Fruit fly (Drosophila melanogaster) whole organism, embryonic: Measurements from ENCODE around the gene Usp10.
A peak's percentile ranks its signal among the peaks of the same experiment; 100 is the strongest.

Experiments used
- Asciz ChIP-seq: fragments of 200-800 bp; sonication (Bioruptor generic); optimal IDR thresholded peaks from 2 replicates; lab custom pipeline; 2017; ENCODE audit warnings: missing biosample characterization, mild to moderate bottlenecking, missing genetic modification characterization, missing genetic modification reagents
- Atf6 ChIP-seq: fragments of 200-800 bp; sonication (Bioruptor generic); IDR thresholded peaks from 2 replicates; pipeline ENCODE4 v1.3.6; 2022; ENCODE audit warnings: missing biosample characterization, missing genetic modification characterization
- B-H2 ChIP-seq: fragments of 200-800 bp; sonication (Bioruptor generic); optimal IDR thresholded peaks from 2 replicates; lab custom pipeline; 2018; ENCODE audit warnings: missing biosample characterization, mild to moderate bottlenecking, missing genetic modification characterization
- CG12236 ChIP-seq: fragments of 200-800 bp; sonication (Bioruptor generic); optimal IDR thresholded peaks from 2 replicates; lab custom pipeline; 2016; ENCODE audit warnings: missing biosample characterization, missing genetic modification characterization
- CG1233 ChIP-seq: fragments of 200-800 bp; sonication (Bioruptor generic); optimal IDR thresholded peaks from 4 replicates; lab custom pipeline; 2018; ENCODE audit warnings: missing biosample characterization, mild to moderate bottlenecking, missing genetic modification characterization
- CG12659 ChIP-seq: fragments of 200-800 bp; sonication (Bioruptor generic); optimal IDR thresholded peaks from 3 replicates; lab custom pipeline; 2017; ENCODE audit warnings: mild to moderate bottlenecking, missing biosample characterization, missing genetic modification reagents, missing genetic modification characterization
- CG14710 ChIP-seq: fragments of 200-800 bp; sonication (Bioruptor generic); optimal IDR thresholded peaks from 3 replicates; lab custom pipeline; 2019; ENCODE audit warnings: missing biosample characterization, mild to moderate bottlenecking, missing genetic modification characterization, moderate library complexity
- CG15601 ChIP-seq: fragments of 200-800 bp; sonication (Bioruptor generic); optimal IDR thresholded peaks from 3 replicates; lab custom pipeline; 2019; ENCODE audit warnings: missing biosample characterization, mild to moderate bottlenecking, missing genetic modification characterization, moderate library complexity
- CG16813 ChIP-seq: fragments of 200-800 bp; sonication (Bioruptor generic); IDR thresholded peaks from 3 replicates; pipeline ENCODE4 v1.3.6; 2022; ENCODE audit warnings: missing biosample characterization, missing genetic modification characterization; ENCODE audit not compliant: partially characterized antibody
- CG17385 ChIP-seq: fragments of 200-800 bp; sonication (Bioruptor generic); optimal IDR thresholded peaks from 3 replicates; lab custom pipeline; 2018; ENCODE audit warnings: missing biosample characterization, mild to moderate bottlenecking, missing genetic modification characterization
- CG17568 ChIP-seq: fragments of 200-800 bp; sonication (Bioruptor generic); optimal IDR thresholded peaks from 2 replicates; lab custom pipeline; 2018; ENCODE audit warnings: missing biosample characterization, mild to moderate bottlenecking, missing genetic modification characterization, moderate library complexity
- CG17802 ChIP-seq: fragments of 200-800 bp; sonication (Bioruptor generic); optimal IDR thresholded peaks from 2 replicates; lab custom pipeline; 2018; ENCODE audit warnings: missing biosample characterization, mild to moderate bottlenecking, missing genetic modification characterization, moderate library complexity
- CG18599 ChIP-seq: fragments of 200-800 bp; sonication (Bioruptor generic); optimal IDR thresholded peaks from 3 replicates; lab custom pipeline; 2017; ENCODE audit warnings: missing biosample characterization, missing genetic modification characterization, mild to moderate bottlenecking, moderate library complexity, missing genetic modification reagents
- CG2199 ChIP-seq: fragments of 200-800 bp; sonication (Bioruptor generic); IDR thresholded peaks from 3 replicates; pipeline ENCODE4 v1.3.6; 2022; ENCODE audit warnings: missing biosample characterization, missing genetic modification characterization
- CG2202 ChIP-seq: fragments of 200-800 bp; sonication (Bioruptor generic); optimal IDR thresholded peaks from 2 replicates; lab custom pipeline; 2018; ENCODE audit warnings: missing biosample characterization, mild to moderate bottlenecking, missing genetic modification characterization
- CG3163 ChIP-seq: fragments of 200-800 bp; sonication (Bioruptor generic); optimal IDR thresholded peaks from 3 replicates; lab custom pipeline; 2016; ENCODE audit warnings: missing biosample characterization, missing genetic modification characterization
- CG34422 ChIP-seq: fragments of 200-800 bp; sonication (Bioruptor generic); IDR thresholded peaks from 3 replicates; pipeline ENCODE4 v1.3.6; 2022; ENCODE audit warnings: missing biosample characterization, missing genetic modification characterization
- CG4854 ChIP-seq: fragments of 200-800 bp; sonication (Bioruptor generic); optimal IDR thresholded peaks from 2 replicates; lab custom pipeline; 2016; ENCODE audit warnings: missing biosample characterization, missing genetic modification characterization, inconsistent platforms
- CG6654 ChIP-seq: fragments of 200-800 bp; sonication (Bioruptor generic); optimal IDR thresholded peaks from 2 replicates; lab custom pipeline; 2017; ENCODE audit warnings: missing biosample characterization, mild to moderate bottlenecking, missing genetic modification characterization
- CG6683 ChIP-seq: fragments of 200-800 bp; sonication (Bioruptor generic); optimal IDR thresholded peaks from 2 replicates; lab custom pipeline; 2017; ENCODE audit warnings: missing biosample characterization, mild to moderate bottlenecking, missing genetic modification characterization, missing genetic modification reagents
- CG7271 ChIP-seq: fragments of 200-800 bp; sonication (Bioruptor generic); optimal IDR thresholded peaks from 2 replicates; lab custom pipeline; 2018; ENCODE audit warnings: missing biosample characterization, mild to moderate bottlenecking, missing genetic modification characterization, moderate library complexity
- CG7556 ChIP-seq: fragments of 200-800 bp; sonication (Bioruptor generic); optimal IDR thresholded peaks from 2 replicates; lab custom pipeline; 2017; ENCODE audit warnings: missing biosample characterization, mild to moderate bottlenecking, missing genetic modification characterization
- CG7839 ChIP-seq: fragments of 200-800 bp; sonication (Bioruptor generic); optimal IDR thresholded peaks from 3 replicates; lab custom pipeline; 2018; ENCODE audit warnings: missing biosample characterization, mild to moderate bottlenecking, missing genetic modification characterization, moderate library complexity
- Ets97D ChIP-seq: fragments of 200-800 bp; sonication (Bioruptor generic); optimal IDR thresholded peaks from 3 replicates; lab custom pipeline; 2016; ENCODE audit warnings: missing biosample characterization, missing genetic modification characterization
- HLHmδ ChIP-seq: fragments of 200-800 bp; sonication (Bioruptor generic); optimal IDR thresholded peaks from 2 replicates; lab custom pipeline; 2018; ENCODE audit warnings: missing biosample characterization, mild to moderate bottlenecking, missing genetic modification characterization, moderate library complexity
- Mrtf ChIP-seq: fragments of 200-800 bp; sonication (Bioruptor generic); IDR thresholded peaks from 3 replicates; pipeline ENCODE4 v1.3.6; 2022; ENCODE audit warnings: missing biosample characterization, missing genetic modification characterization
- NK7.1 ChIP-seq: fragments of 200-800 bp; sonication (Bioruptor generic); optimal IDR thresholded peaks from 3 replicates; lab custom pipeline; 2016; ENCODE audit warnings: missing biosample characterization, missing genetic modification characterization
- Oli ChIP-seq: fragments of 200-800 bp; sonication (Bioruptor generic); optimal IDR thresholded peaks from 2 replicates; lab custom pipeline; 2018; ENCODE audit warnings: missing biosample characterization, mild to moderate bottlenecking, missing genetic modification characterization, moderate library complexity
- Ravus ChIP-seq: fragments of 200-800 bp; sonication (Bioruptor generic); IDR thresholded peaks from 2 replicates; pipeline ENCODE4 v1.3.6; 2022; ENCODE audit warnings: missing biosample characterization, missing genetic modification characterization
- Rfx ChIP-seq: fragments of 200-800 bp; sonication (Bioruptor generic); IDR thresholded peaks from 2 replicates; pipeline ENCODE4 v1.3.6; 2022; ENCODE audit warnings: missing biosample characterization, missing genetic modification characterization
- Scr ChIP-seq: fragments of 200-800 bp; sonication (Bioruptor generic); IDR thresholded peaks from 2 replicates; pipeline ENCODE4 v1.3.6; 2022; ENCODE audit warnings: missing biosample characterization, missing genetic modification characterization; ENCODE audit not compliant: partially characterized antibody
- Spps ChIP-seq: fragments of 200-800 bp; sonication (Bioruptor generic); optimal IDR thresholded peaks from 2 replicates; lab custom pipeline; 2018; ENCODE audit warnings: missing biosample characterization, mild to moderate bottlenecking, missing genetic modification characterization
- Ssrp ChIP-seq: fragments of 200-800 bp; sonication (Bioruptor generic); optimal IDR thresholded peaks from 2 replicates; lab custom pipeline; 2018; ENCODE audit warnings: missing biosample characterization, mild to moderate bottlenecking, missing genetic modification characterization, moderate library complexity
- Xbp1 ChIP-seq: fragments of 200-800 bp; sonication (Bioruptor generic); optimal IDR thresholded peaks from 3 replicates; lab custom pipeline; 2016; ENCODE audit warnings: missing biosample characterization, mild to moderate bottlenecking, missing genetic modification characterization
- amos ChIP-seq: fragments of 200-800 bp; sonication (Bioruptor generic); IDR thresholded peaks from 2 replicates; pipeline ENCODE4 v1.3.6; 2022; ENCODE audit warnings: missing biosample characterization, missing genetic modification characterization; ENCODE audit not compliant: partially characterized antibody
- aop ChIP-seq: fragments of 200-800 bp; sonication (Bioruptor generic); IDR thresholded peaks from 2 replicates; pipeline ENCODE4 v1.3.6; 2022; ENCODE audit warnings: missing biosample characterization, missing genetic modification characterization
- az2 ChIP-seq: fragments of 200-800 bp; sonication (Bioruptor generic); optimal IDR thresholded peaks from 3 replicates; lab custom pipeline; 2016; ENCODE audit warnings: missing biosample characterization, missing genetic modification characterization
- cato ChIP-seq: fragments of 200-800 bp; sonication (Bioruptor generic); optimal IDR thresholded peaks from 2 replicates; lab custom pipeline; 2016; ENCODE audit warnings: missing biosample characterization, missing genetic modification characterization, borderline replicate concordance
- da ChIP-seq: fragments of 200-800 bp; sonication (Bioruptor generic); optimal IDR thresholded peaks from 2 replicates; lab custom pipeline; 2016; ENCODE audit warnings: missing biosample characterization, missing genetic modification characterization
- exex ChIP-seq: fragments of 200-800 bp; sonication (Bioruptor generic); optimal IDR thresholded peaks from 4 replicates; lab custom pipeline; 2018; ENCODE audit warnings: missing biosample characterization, mild to moderate bottlenecking, missing genetic modification characterization, moderate library complexity
- fd3F ChIP-seq: fragments of 200-800 bp; sonication (Bioruptor generic); optimal IDR thresholded peaks from 2 replicates; lab custom pipeline; 2018; ENCODE audit warnings: missing biosample characterization, mild to moderate bottlenecking, missing genetic modification characterization, moderate library complexity
- fru ChIP-seq: fragments of >200 bp; optimal IDR thresholded peaks from 2 replicates; lab custom pipeline; 2017
- gcm ChIP-seq: fragments of 200-800 bp; sonication (Bioruptor generic); optimal IDR thresholded peaks from 2 replicates; lab custom pipeline; 2019; ENCODE audit warnings: missing biosample characterization, mild to moderate bottlenecking, missing genetic modification characterization, moderate library complexity
- klu ChIP-seq: fragments of 200-800 bp; sonication (Bioruptor generic); IDR thresholded peaks from 2 replicates; pipeline ENCODE4 v1.3.6; 2022; ENCODE audit warnings: missing biosample characterization, missing genetic modification characterization
- sisA ChIP-seq: fragments of 200-800 bp; sonication (Bioruptor generic); IDR thresholded peaks from 2 replicates; pipeline ENCODE4 v1.3.6; 2022; ENCODE audit warnings: missing biosample characterization, missing genetic modification characterization
- sr ChIP-seq: fragments of 200-800 bp; sonication (Bioruptor generic); IDR thresholded peaks from 3 replicates; pipeline ENCODE4 v1.3.6; 2022; ENCODE audit warnings: missing biosample characterization, missing genetic modification characterization
- tio ChIP-seq: fragments of 200-800 bp; sonication (Bioruptor generic); optimal IDR thresholded peaks from 2 replicates; lab custom pipeline; 2017; ENCODE audit warnings: missing biosample characterization, missing genetic modification characterization, inconsistent platforms
- tll ChIP-seq, 2 experiments: fragments of 200-800 bp in 1 of 2; fragments of >200 bp in 1 of 2; sonication (Bioruptor generic) in 1 of 2; optimal IDR thresholded peaks; 2 replicates each; lab custom pipeline; 2017 to 2019; ENCODE audit warnings: missing biosample characterization in 2 of 2, missing genetic modification characterization in 2 of 2, mild to moderate bottlenecking in 1 of 2, moderate library complexity in 1 of 2

The Usp10 gene

DNA sequence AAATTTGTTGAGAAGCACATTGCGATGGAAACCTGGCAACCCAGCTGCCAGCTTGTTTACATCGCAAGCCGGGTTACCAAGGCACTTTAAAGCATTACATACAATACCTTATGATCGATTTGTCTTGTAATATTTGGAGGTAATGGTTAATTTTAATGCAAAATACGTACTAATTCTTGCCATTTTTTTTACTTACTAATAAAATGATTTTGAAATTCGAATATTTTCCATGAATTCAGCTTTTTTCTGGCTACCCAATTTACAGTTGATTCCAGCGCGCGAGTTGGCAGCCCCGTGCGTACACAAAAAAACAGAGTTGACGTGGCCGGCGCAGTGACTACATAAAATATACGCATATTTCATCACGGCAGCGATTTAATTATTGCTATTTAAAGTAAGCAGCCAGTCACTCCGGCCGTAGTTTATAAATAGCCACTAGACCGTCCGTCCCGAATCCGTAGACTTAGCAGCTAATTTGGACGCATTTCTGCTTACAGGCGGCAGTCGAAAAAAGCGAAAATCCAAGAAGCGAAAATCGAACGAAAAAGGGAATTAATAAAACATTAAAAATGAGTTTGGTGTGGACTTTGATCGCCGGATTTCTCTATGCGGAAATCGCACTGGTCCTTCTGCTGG, 34.0 kb upstream of the Usp10 start, which contains the start of the genes CG13901 and CG13887 (continued):
- TF ChIP-seq CG17568 (GFP tag; lab: Kevin White, UChicago) (no peak), gcm (GFP tag; lab: Kevin White, UChicago) (peak; percentile 83), CG34422 (peak; percentile 90), CG15601 (tag; lab: Kevin White, UChicago) (peak; percentile 90), CG14710 (tag; lab: Kevin White, UChicago) (peak; percentile 94), Scr (no peak; the same call in 1 of the 2 replicates), CG6654 (peak; percentile 45), B-H2 (GFP tag; lab: Kevin White, UChicago) (peak; percentile 93), exex (tag; lab: Kevin White, UChicago) (peak; percentile 59), CG4854 (GFP tag; lab: Kevin White, UChicago) (peak; percentile 75), sr (GFP tag; lab: Robert Waterston, UW) (no peak; the same call in 2 of the 3 replicates), da (GFP tag; lab: Kevin White, UChicago) (peak; percentile 89), CG2202 (peak; percentile 78), tio (GFP tag; lab: Kevin White, UChicago) (no peak), HLHmδ (no peak), CG7271 (tag; lab: Kevin White, UChicago) (peak; percentile 78), CG12236 (GFP tag; lab: Kevin White, UChicago) (peak; percentile 75), CG1233 (GFP tag; lab: Kevin White, UChicago) (peak; percentile 85), fd3F (peak; percentile 91), CG12659 (peak; percentile 96), Xbp1 (GFP tag; lab: Kevin White, UChicago) (peak; percentile 97), klu (peak; percentile 82), Atf6 (GFP tag; lab: Robert Waterston, UW) (peak; percentile 86), Ravus (peak; percentile 6; the same call in 1 of the 2 replicates), CG6683 (GFP tag; lab: Kevin White, UChicago) (peak; percentile 73), CG18599 (peak; percentile 94), Ssrp (tag; lab: Kevin White, UChicago) (peak; percentile 88), Oli (tag; lab: Kevin White, UChicago) (peak; percentile 84), tll (GFP tag; optimal IDR thresholded peaks at IDR 0.05; lab: Kevin White, UChicago) (peak; percentile 14 to 65), sisA (peak; percentile 86), Asciz (GFP tag; lab: Kevin White, UChicago) (peak; percentile 69), CG2199 (0 out of 3 replicates have a peak, but pooled peaks have one; percentile 22), CG7556 (GFP tag; lab: Kevin White, UChicago) (peak; percentile 83), cato (GFP tag; lab: Kevin White, UChicago) (peak; percentile 84), CG3163 (GFP tag; lab: Kevin White, UChicago) (peak; percentile 84), CG16813 (GFP tag; lab: Robert Waterston, UW) (0 out of 3 replicates have a peak, but pooled peaks have one; percentile 32), CG7839 (tag; lab: Kevin White, UChicago) (peak; percentile 90), Ets97D (peak; percentile 85), CG17802 (tag; lab: Kevin White, UChicago) (peak; percentile 69), amos (GFP tag; lab: Robert Waterston, UW) (0 out of 2 replicates have a peak, but pooled peaks have one; percentile 18), Spps (tag; lab: Kevin White, UChicago) (peak; percentile 78), aop (no peak), Rfx (GFP tag; lab: Robert Waterston, UW) (peak; percentile 94), CG17385 (peak; percentile 82), NK7.1 (GFP tag; lab: Kevin White, UChicago) (peak; percentile 77), fru (lab: Kevin White, UChicago) (peak; percentile 16), Mrtf (GFP tag; lab: Robert Waterston, UW) (peak; percentile 84), az2 (peak; percentile 91)
